Worm (Caenorhabditis elegans): ENCODE results near the gene T07E3.3.

The T07E3.3 gene

DNA sequence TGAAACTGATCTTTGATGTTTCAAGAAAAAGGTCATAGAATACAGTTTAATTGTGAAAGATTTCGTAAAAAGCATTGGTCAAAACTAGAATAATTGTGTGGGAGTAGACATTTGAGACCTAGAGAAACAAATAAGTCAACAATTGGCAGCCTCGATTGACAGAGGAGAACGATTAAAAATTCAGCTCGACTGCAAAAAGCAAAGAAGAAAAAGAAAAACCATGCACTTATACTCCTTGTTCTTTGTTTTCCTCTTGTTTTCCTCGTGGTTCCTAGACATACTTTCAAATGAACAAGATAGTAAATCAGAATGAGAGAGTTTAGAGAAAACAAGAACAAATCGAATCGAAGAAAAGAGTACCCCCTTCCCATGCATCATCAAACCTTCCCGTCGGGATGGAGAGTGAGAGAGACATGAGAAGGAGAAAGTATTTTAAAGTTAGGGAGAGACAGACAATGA is 46.3 kb upstream of the T07E3.3 start (continued):
- TF ChIP-seq ztf-7 (tag; optimal IDR thresholded peaks at IDR 0.05) (no peak), unc-39 (tag; optimal IDR thresholded peaks at IDR 0.05) (no peak), ctbp-1 (GFP tag; IDR thresholded peaks at IDR 0.05) (no peak), Y105C5A.15 (GFP tag; IDR thresholded peaks at IDR 0.05) (no peak), tra-1 (GFP tag; IDR thresholded peaks at IDR 0.05) (0 out of 2 replicates have a peak, but pooled peaks have one; percentile 15), nhr-237 (tag; optimal IDR thresholded peaks at IDR 0.05) (no peak), F26F4.8 (GFP tag; conservative IDR thresholded peaks at IDR 0.05) (no peak), mdl-1 (tag; optimal IDR thresholded peaks at IDR 0.05) (peak; percentile 65 to 86), jun-1 (tag; optimal IDR thresholded peaks at IDR 0.05) (peak; percentile 43), dmd-9 (GFP tag; IDR thresholded peaks at IDR 0.05) (no peak), spr-3 (GFP tag; optimal IDR thresholded peaks at IDR 0.05) (no peak), skn-1 (tag; optimal IDR thresholded peaks at IDR 0.05) (no peak), ceh-20 (GFP tag; IDR thresholded peaks at IDR 0.05) (no peak), nhr-111 (GFP tag; optimal IDR thresholded peaks at IDR 0.05) (no peak), ama-1 (optimal IDR thresholded peaks at IDR 0.05) (no peak), nhr-77 (tag; optimal IDR thresholded peaks at IDR 0.05) (peak; percentile 71), ZK337.2 (GFP tag; IDR thresholded peaks at IDR 0.05) (no peak), lsy-2 (tag; optimal IDR thresholded peaks at IDR 0.05) (peak; percentile 5 to 30), pha-4 (GFP tag; IDR thresholded peaks at IDR 0.05) (no peak), pha-4 (tag; optimal IDR thresholded peaks at IDR 0.05) (peak; percentile 80), fos-1 (tag; optimal IDR thresholded peaks at IDR 0.05) (no peak), arid-1 (GFP tag; conservative IDR thresholded peaks at IDR 0.05) (no peak), dpl-1 (GFP tag; optimal IDR thresholded peaks at IDR 0.05) (peak; percentile 16), zag-1 (tag; optimal IDR thresholded peaks at IDR 0.05) (no peak), Y75B8A.6 (GFP tag; IDR thresholded peaks at IDR 0.05) (no peak), spr-1 (tag; optimal IDR thresholded peaks at IDR 0.05) (no peak), mxl-3 (GFP tag; optimal IDR thresholded peaks at IDR 0.05) (peak; percentile 10), madf-9 (GFP tag; conservative IDR thresholded peaks at IDR 0.05) (no peak), ceh-32 (tag; optimal IDR thresholded peaks at IDR 0.05; ENCODE audit: poor library complexity) (no peak), ceh-82 (tag; optimal IDR thresholded peaks at IDR 0.05) (no peak), Y48G9A.11 (GFP tag; IDR thresholded peaks at IDR 0.05) (no peak), lin-13 (GFP tag; optimal IDR thresholded peaks at IDR 0.05) (no peak), dmd-6 (GFP tag; IDR thresholded peaks at IDR 0.05) (peak; percentile 73), mes-2 (tag; optimal IDR thresholded peaks at IDR 0.05; ENCODE audit: poor library complexity, severe bottlenecking) (peak; percentile 28), nhr-42 (GFP tag; IDR thresholded peaks at IDR 0.05) (no peak), hlh-11 (tag; optimal IDR thresholded peaks at IDR 0.05) (peak; percentile 82), saeg-2 (GFP tag; IDR thresholded peaks at IDR 0.05) (no peak), rbr-2 (tag; optimal IDR thresholded peaks at IDR 0.05) (no peak), mxl-2 (GFP tag; conservative IDR thresholded peaks at IDR 0.05) (no peak), duxl-1 (tag; optimal IDR thresholded peaks at IDR 0.05; ENCODE audit: poor library complexity) (peak; percentile 19), nhr-28 (tag; optimal IDR thresholded peaks at IDR 0.05) (peak; percentile 71), T26A8.4 (GFP tag; IDR thresholded peaks at IDR 0.05) (no peak), lin-38 (GFP tag; IDR thresholded peaks at IDR 0.05) (peak; percentile 23; the same call in 1 of the 2 replicates), set-16 (GFP tag; IDR thresholded peaks at IDR 0.05) (no peak), F49E8.2 (tag; optimal IDR thresholded peaks at IDR 0.05; ENCODE audit: borderline replicate concordance) (no peak), sdz-12 (GFP tag; optimal IDR thresholded peaks at IDR 0.05) (no peak), cey-2 (tag; optimal IDR thresholded peaks at IDR 0.05; ENCODE audit: borderline replicate concordance, insufficient read depth) (no peak), unc-62 (GFP tag; optimal IDR thresholded peaks at IDR 0.05 in 1 of 2) (peak in 1 of 2 experiments; percentile 89), unc-62 (tag; optimal IDR thresholded peaks at IDR 0.05) (no peak), dmd-8 (GFP tag; IDR thresholded peaks at IDR 0.05) (no peak), nhr-10 (tag; optimal IDR thresholded peaks at IDR 0.05) (peak; percentile 69), hlh-30 (tag; optimal IDR thresholded peaks at IDR 0.05; ENCODE audit: insufficient read depth) (peak; percentile 74)
